Worm (Caenorhabditis elegans): ENCODE data around the gene gar-1.

The gar-1 gene

ce11 chrX:6484780-6485179 lies at the start of gene gar-1:
TSS of gene gar-1 (minus strand) at chrX:6484880.
- TF ChIP-seq unc-39 (tag; optimal IDR thresholded peaks at IDR 0.05) (no peak), nhr-42 (GFP tag; IDR thresholded peaks at IDR 0.05) (no peak), dmd-9 (GFP tag; IDR thresholded peaks at IDR 0.05) (no peak), php-3 (GFP tag; IDR thresholded peaks at IDR 0.05) (no peak), daf-8 (GFP tag; IDR thresholded peaks at IDR 0.05) (no peak), nhr-77 (tag; optimal IDR thresholded peaks at IDR 0.05) (no peak), lin-13 (GFP tag; optimal IDR thresholded peaks at IDR 0.05) (no peak), pqm-1 (tag; optimal IDR thresholded peaks at IDR 0.05) (no peak), nhr-237 (tag; optimal IDR thresholded peaks at IDR 0.05) (no peak), daf-16 (GFP tag; optimal IDR thresholded peaks at IDR 0.05) (no peak), daf-16 (tag; optimal IDR thresholded peaks at IDR 0.05) (no peak), madf-9 (GFP tag; conservative IDR thresholded peaks at IDR 0.05) (no peak), mxl-3 (GFP tag; optimal IDR thresholded peaks at IDR 0.05) (no peak), egl-27 (tag; optimal IDR thresholded peaks at IDR 0.05) (no peak), nhr-11 (tag; optimal IDR thresholded peaks at IDR 0.05) (no peak), dve-1 (tag; optimal IDR thresholded peaks at IDR 0.05; ENCODE audit: insufficient read depth) (no peak), D1046.2 (GFP tag; IDR thresholded peaks at IDR 0.05) (no peak)

- 0 out of 2 replicates have a peak, but pooled peaks have one; percentile 30 for TF ChIP-seq mdt-29 (GFP tag; IDR thresholded peaks at IDR 0.05)
- no peak for TF ChIP-seq lin-15B (tag; optimal IDR thresholded peaks at IDR 0.05)
- TF ChIP-seq F26F4.8 (GFP tag; conservative IDR thresholded peaks at IDR 0.05), result no peak
- TF ChIP-seq pha-4 (GFP tag; IDR thresholded peaks at IDR 0.05), result no peak
- TF ChIP-seq pha-4 (tag; optimal IDR thresholded peaks at IDR 0.05), result no peak
- TF ChIP-seq fkh-10 (GFP tag; optimal IDR thresholded peaks at IDR 0.05), result no peak
- TF ChIP-seq dmd-6 (GFP tag; IDR thresholded peaks at IDR 0.05), result peak; percentile 73
- TF ChIP-seq ceh-82 (tag; optimal IDR thresholded peaks at IDR 0.05), result no peak
- TF ChIP-seq mxl-2 (GFP tag; conservative IDR thresholded peaks at IDR 0.05), result no peak
- no peak for TF ChIP-seq ces-1 (GFP tag; optimal IDR thresholded peaks at IDR 0.05)
- TF ChIP-seq lin-38 (GFP tag; IDR thresholded peaks at IDR 0.05), result peak; percentile 37; the same call in 1 of the 2 replicates
- peak; percentile 61 for TF ChIP-seq dve-1 (tag; optimal IDR thresholded peaks at IDR 0.05; ENCODE audit: insufficient read depth)
- TF ChIP-seq T20F7.1 (GFP tag; optimal IDR thresholded peaks at IDR 0.05), result peak; percentile 2
Observed at ce11 chrX:6533038-6533437, 48.4 kb upstream of the gar-1 start.

- TF ChIP-seq lir-3 (tag; optimal IDR thresholded peaks at IDR 0.05), result no peak
- TF ChIP-seq jun-1 (tag; optimal IDR thresholded peaks at IDR 0.05), result no peak
- TF ChIP-seq lin-39 (tag; optimal IDR thresholded peaks at IDR 0.05), result no peak
- no peak for TF ChIP-seq cey-2 (tag; optimal IDR thresholded peaks at IDR 0.05; ENCODE audit: borderline replicate concordance, insufficient read depth)
- TF ChIP-seq pqm-1 (tag; optimal IDR thresholded peaks at IDR 0.05), result no peak
- TF ChIP-seq spr-3 (GFP tag; optimal IDR thresholded peaks at IDR 0.05), result no peak
- TF ChIP-seq dmd-8 (GFP tag; IDR thresholded peaks at IDR 0.05), result no peak
- no peak for TF ChIP-seq F26F4.8 (GFP tag; conservative IDR thresholded peaks at IDR 0.05)
- TF ChIP-seq ceh-20 (GFP tag; IDR thresholded peaks at IDR 0.05), result no peak
- TF ChIP-seq nhr-6 (tag; optimal IDR thresholded peaks at IDR 0.05), result no peak
Observed at ce11 chrX:6531896-6532295, 47.2 kb upstream of the gar-1 start.

- TF ChIP-seq F37D6.2 (tag; optimal IDR thresholded peaks at IDR 0.05) (no peak), nhr-48 (tag; optimal IDR thresholded peaks at IDR 0.05) (peak; percentile 49), Y75B8A.6 (GFP tag; IDR thresholded peaks at IDR 0.05) (no peak), pqm-1 (tag; optimal IDR thresholded peaks at IDR 0.05) (peak; percentile 70), ama-1 (optimal IDR thresholded peaks at IDR 0.05) (no peak), T20F7.1 (GFP tag; optimal IDR thresholded peaks at IDR 0.05) (peak; percentile 39), hlh-11 (tag; optimal IDR thresholded peaks at IDR 0.05) (peak; percentile 75), ctbp-1 (GFP tag; IDR thresholded peaks at IDR 0.05) (no peak), ceh-62 (tag; optimal IDR thresholded peaks at IDR 0.05) (no peak), Y105C5A.15 (GFP tag; IDR thresholded peaks at IDR 0.05) (no peak), dmd-8 (GFP tag; IDR thresholded peaks at IDR 0.05) (no peak), ceh-20 (GFP tag; IDR thresholded peaks at IDR 0.05) (no peak), lin-39 (tag; optimal IDR thresholded peaks at IDR 0.05) (no peak), duxl-1 (tag; optimal IDR thresholded peaks at IDR 0.05; ENCODE audit: poor library complexity) (no peak), arid-1 (GFP tag; conservative IDR thresholded peaks at IDR 0.05) (no peak), nhr-77 (tag; optimal IDR thresholded peaks at IDR 0.05) (peak; percentile 12), daf-16 (GFP tag; optimal IDR thresholded peaks at IDR 0.05) (peak in 1 of 2 experiments; percentile 53), daf-16 (tag; optimal IDR thresholded peaks at IDR 0.05) (peak; percentile 45), tra-1 (GFP tag; IDR thresholded peaks at IDR 0.05) (0 out of 2 replicates have a peak, but pooled peaks have one; percentile 54)
Observed at ce11 chrX:6530591-6530990, 45.9 kb upstream of the gar-1 start.
